Fruit fly (Drosophila melanogaster) whole organism, pupa: Measurements from ENCODE around the gene Paics.

Experiments
- CG12605 ChIP-seq: fragments of 200-800 bp; sonication (Bioruptor generic); IDR thresholded peaks from 2 replicates; pipeline ENCODE4 v1.3.6; 2022; ENCODE audit warnings: missing biosample characterization, missing genetic modification characterization
- CG14655 ChIP-seq: fragments of 200-800 bp; sonication (Bioruptor generic); optimal IDR thresholded peaks from 3 replicates; lab custom pipeline; 2017; ENCODE audit warnings: mild to moderate bottlenecking, missing biosample characterization, missing genetic modification reagents, missing genetic modification characterization
- CG15710 ChIP-seq: fragments of 200-800 bp; sonication (Bioruptor generic); optimal IDR thresholded peaks from 2 replicates; lab custom pipeline; 2018; ENCODE audit warnings: missing biosample characterization, mild to moderate bottlenecking, missing genetic modification characterization, moderate library complexity
- CG32121 ChIP-seq: fragments of 200-800 bp; sonication (Bioruptor generic); IDR thresholded peaks from 2 replicates; pipeline ENCODE4 v1.3.6; 2022; ENCODE audit warnings: missing biosample characterization, missing genetic modification characterization
- CG8159 ChIP-seq: fragments of 200-800 bp; sonication (Bioruptor generic); optimal IDR thresholded peaks from 3 replicates; lab custom pipeline; 2018; ENCODE audit warnings: missing biosample characterization, mild to moderate bottlenecking, missing genetic modification characterization, moderate library complexity
- CG8301 ChIP-seq: fragments of 200-800 bp; sonication (Bioruptor generic); optimal IDR thresholded peaks from 2 replicates; lab custom pipeline; 2018; ENCODE audit warnings: missing biosample characterization, mild to moderate bottlenecking, missing genetic modification characterization
- D1 ChIP-seq: fragments of 200-800 bp; sonication (Bioruptor generic); optimal IDR thresholded peaks from 2 replicates; lab custom pipeline; 2018; ENCODE audit warnings: missing biosample characterization, mild to moderate bottlenecking, missing genetic modification characterization, moderate library complexity
- EcR ChIP-seq: fragments of 200-800 bp; sonication (Bioruptor generic); optimal IDR thresholded peaks from 3 replicates; lab custom pipeline; 2019; ENCODE audit warnings: missing biosample characterization, missing genetic modification characterization, mild to moderate bottlenecking, moderate library complexity, missing genetic modification reagents
- Pif1B ChIP-seq: fragments of 200-800 bp; sonication (Bioruptor generic); optimal IDR thresholded peaks from 3 replicates; lab custom pipeline; 2016; ENCODE audit warnings: missing biosample characterization, missing genetic modification characterization
- Snoo ChIP-seq: fragments of 200-800 bp; sonication (Bioruptor generic); optimal IDR thresholded peaks from 3 replicates; lab custom pipeline; 2017; ENCODE audit warnings: missing biosample characterization, mild to moderate bottlenecking, missing genetic modification characterization, inconsistent platforms
- gl ChIP-seq: fragments of 200-800 bp; sonication (Bioruptor generic); optimal IDR thresholded peaks from 2 replicates; lab custom pipeline; 2018; ENCODE audit warnings: missing biosample characterization, mild to moderate bottlenecking, missing genetic modification characterization

- TF ChIP-seq CG32121 (GFP tag; lab: Robert Waterston, UW) (no peak), CG8301 (tag; lab: Kevin White, UChicago) (peak; percentile 47), CG8159 (tag; lab: Kevin White, UChicago) (peak; percentile 56), CG14655 (GFP tag; lab: Kevin White, UChicago) (peak; percentile 54), Snoo (tag; lab: Kevin White, UChicago) (no peak), gl (tag; lab: Kevin White, UChicago) (no peak), EcR (no peak), D1 (tag; lab: Kevin White, UChicago) (no peak), Pif1B (GFP tag; lab: Kevin White, UChicago) (peak; percentile 21), CG12605 (GFP tag; lab: Robert Waterston, UW) (no peak), CG15710 (no peak)
Observed at dm6 chrX:12766286-12766685, 5.9 kb upstream of the Paics start.
